Worm (Caenorhabditis elegans): Measurements from ENCODE around the gene E02H1.1.

- no peak for TF ChIP-seq W03F9.2 (tag; optimal IDR thresholded peaks at IDR 0.05)
- no peak for TF ChIP-seq him-1 (tag; optimal IDR thresholded peaks at IDR 0.05)
Measured at ce11 chrII:9625930-9626329, 35.0 kb upstream of the E02H1.1 start.

Measured in whole organism, L4/young adult.